Fruit fly (Drosophila melanogaster) whole organism, pupa: Measurements from ENCODE around the gene CG7252.

Experiments
- CG12605 ChIP-seq: fragments of 200-800 bp; sonication (Bioruptor generic); IDR thresholded peaks from 2 replicates; pipeline ENCODE4 v1.3.6; 2022; ENCODE audit warnings: missing biosample characterization, missing genetic modification characterization
- CG13204 ChIP-seq: fragments of 200-800 bp; sonication (Bioruptor generic); optimal IDR thresholded peaks from 2 replicates; lab custom pipeline; 2018; ENCODE audit warnings: missing biosample characterization, mild to moderate bottlenecking, missing genetic modification characterization, moderate library complexity
- CG14655 ChIP-seq: fragments of 200-800 bp; sonication (Bioruptor generic); optimal IDR thresholded peaks from 3 replicates; lab custom pipeline; 2017; ENCODE audit warnings: mild to moderate bottlenecking, missing biosample characterization, missing genetic modification reagents, missing genetic modification characterization
- CG15710 ChIP-seq: fragments of 200-800 bp; sonication (Bioruptor generic); optimal IDR thresholded peaks from 2 replicates; lab custom pipeline; 2018; ENCODE audit warnings: missing biosample characterization, mild to moderate bottlenecking, missing genetic modification characterization, moderate library complexity
- CG4496 ChIP-seq: fragments of 200-800 bp; sonication (Bioruptor generic); IDR thresholded peaks from 3 replicates; pipeline ENCODE4 v1.3.6; 2022; ENCODE audit warnings: missing biosample characterization, missing genetic modification characterization
- CG9948 ChIP-seq: fragments of 200-800 bp; sonication (Bioruptor generic); optimal IDR thresholded peaks from 2 replicates; lab custom pipeline; 2018; ENCODE audit warnings: missing biosample characterization, mild to moderate bottlenecking, missing genetic modification characterization, moderate library complexity
- fd96Ca ChIP-seq: fragments of 200-800 bp; sonication (Bioruptor generic); IDR thresholded peaks from 3 replicates; pipeline ENCODE4 v1.3.6; 2022; ENCODE audit warnings: missing biosample characterization, missing genetic modification characterization
- gl ChIP-seq: fragments of 200-800 bp; sonication (Bioruptor generic); optimal IDR thresholded peaks from 2 replicates; lab custom pipeline; 2018; ENCODE audit warnings: missing biosample characterization, mild to moderate bottlenecking, missing genetic modification characterization
- rn ChIP-seq: fragments of 200-800 bp; sonication (Bioruptor generic); IDR thresholded peaks from 2 replicates; pipeline ENCODE4 v1.3.6; 2022; ENCODE audit warnings: missing biosample characterization, missing genetic modification characterization

DNA sequence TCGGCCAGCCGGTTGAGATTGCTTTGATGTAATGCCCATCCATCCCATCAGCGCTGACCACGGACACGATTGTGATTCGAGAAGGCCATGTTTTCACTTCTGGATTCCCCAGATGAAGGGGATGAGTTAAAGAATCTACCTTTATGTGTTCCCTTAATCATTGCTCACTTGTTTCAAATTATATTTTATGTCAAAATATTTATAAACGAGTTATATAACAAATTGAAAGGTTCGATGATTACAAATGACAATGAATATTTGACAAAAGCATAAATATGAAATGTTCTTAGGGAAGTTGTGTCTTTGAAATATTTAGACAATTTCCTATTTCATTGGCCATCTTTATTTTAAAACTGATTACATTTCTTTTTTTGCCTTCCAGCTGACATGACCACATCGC lies 15.9 kb upstream of the CG7252 start:
- no peak for TF ChIP-seq CG14655 (GFP tag; lab: Kevin White, UChicago)
- no peak for TF ChIP-seq CG9948 (tag; lab: Kevin White, UChicago)
- no peak for TF ChIP-seq CG13204 (GFP tag; lab: Kevin White, UChicago)
- no peak for TF ChIP-seq CG12605 (GFP tag; lab: Robert Waterston, UW)
- TF ChIP-seq gl (tag; lab: Kevin White, UChicago): no peak
- TF ChIP-seq rn: no peak
- no peak for TF ChIP-seq CG15710 (tag; lab: Kevin White, UChicago)
- TF ChIP-seq fd96Ca (GFP tag; lab: Robert Waterston, UW): no peak
- TF ChIP-seq CG4496 (GFP tag; lab: Robert Waterston, UW): no peak
